Worm (Caenorhabditis elegans): ENCODE results near the gene C52D10.3.

DNA sequence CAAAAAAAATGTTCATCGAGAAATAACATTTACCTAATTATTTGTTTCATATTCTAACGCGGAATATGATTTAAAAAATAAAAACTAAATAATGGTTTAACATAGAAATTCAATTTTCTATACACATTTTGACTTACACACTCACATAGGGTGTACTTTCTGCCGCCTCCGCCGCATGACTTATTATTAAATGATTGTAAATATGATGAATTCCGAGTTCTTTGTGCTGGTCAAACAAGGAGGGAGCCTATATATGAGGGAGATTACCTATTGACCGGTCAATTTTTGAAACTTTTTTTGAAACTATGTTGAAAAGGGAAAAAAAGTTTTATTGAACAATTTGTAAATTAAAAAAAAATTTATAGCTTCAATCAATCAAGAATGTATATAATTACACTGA lies 31.6 kb downstream of the C52D10.3 start:
- TF ChIP-seq zip-11 (GFP tag; IDR thresholded peaks at IDR 0.05) (no peak), jun-1 (tag; optimal IDR thresholded peaks at IDR 0.05) (no peak), ces-1 (GFP tag; optimal IDR thresholded peaks at IDR 0.05) (no peak), fkh-10 (GFP tag; optimal IDR thresholded peaks at IDR 0.05) (no peak), T26A8.4 (GFP tag; IDR thresholded peaks at IDR 0.05) (no peak), nhr-25 (tag; optimal IDR thresholded peaks at IDR 0.05; ENCODE audit: borderline replicate concordance, insufficient read depth) (no peak), nhr-11 (tag; optimal IDR thresholded peaks at IDR 0.05) (no peak)

Measured in whole organism, L4 larva.